Fruit fly (Drosophila melanogaster) whole organism, adult: ENCODE data around the gene CG5096.

Experiments used
- CG11617 ChIP-seq: fragments of 200-800 bp; sonication (Bioruptor generic); optimal IDR thresholded peaks from 2 replicates; lab custom pipeline; 2017; ENCODE audit warnings: mild to moderate bottlenecking, missing biosample characterization, missing genetic modification reagents, missing genetic modification characterization
- CG12768 ChIP-seq: fragments of 200-800 bp; sonication (Bioruptor generic); optimal IDR thresholded peaks from 2 replicates; lab custom pipeline; 2017; ENCODE audit warnings: missing biosample characterization, missing genetic modification characterization, mild to moderate bottlenecking, moderate library complexity, missing genetic modification reagents
- CG14711 ChIP-seq: fragments of 200-800 bp; sonication (Bioruptor generic); optimal IDR thresholded peaks from 2 replicates; lab custom pipeline; 2018; ENCODE audit warnings: missing biosample characterization, mild to moderate bottlenecking, missing genetic modification characterization, moderate library complexity
- CG1620 ChIP-seq: fragments of 200-800 bp; sonication (Bioruptor generic); optimal IDR thresholded peaks from 2 replicates; lab custom pipeline; 2016; ENCODE audit warnings: missing biosample characterization, missing genetic modification characterization
- CG7045 ChIP-seq: fragments of 200-800 bp; sonication (Bioruptor generic); optimal IDR thresholded peaks from 2 replicates; lab custom pipeline; 2017; ENCODE audit warnings: missing biosample characterization, mild to moderate bottlenecking, missing genetic modification characterization
- Clk ChIP-seq: fragments of 200-800 bp; sonication (Bioruptor generic); optimal IDR thresholded peaks from 2 replicates; lab custom pipeline; 2017; ENCODE audit warnings: missing biosample characterization, missing genetic modification characterization
- kay ChIP-seq: fragments of 200-800 bp; sonication (Bioruptor generic); peaks from one replicate; lab custom pipeline; 2016; ENCODE audit warnings: missing biosample characterization, missing genetic modification characterization, borderline replicate concordance
- toe ChIP-seq: fragments of 200-800 bp; sonication (Bioruptor generic); optimal IDR thresholded peaks from 2 replicates; lab custom pipeline; 2016; ENCODE audit warnings: missing biosample characterization, missing genetic modification characterization

DNA sequence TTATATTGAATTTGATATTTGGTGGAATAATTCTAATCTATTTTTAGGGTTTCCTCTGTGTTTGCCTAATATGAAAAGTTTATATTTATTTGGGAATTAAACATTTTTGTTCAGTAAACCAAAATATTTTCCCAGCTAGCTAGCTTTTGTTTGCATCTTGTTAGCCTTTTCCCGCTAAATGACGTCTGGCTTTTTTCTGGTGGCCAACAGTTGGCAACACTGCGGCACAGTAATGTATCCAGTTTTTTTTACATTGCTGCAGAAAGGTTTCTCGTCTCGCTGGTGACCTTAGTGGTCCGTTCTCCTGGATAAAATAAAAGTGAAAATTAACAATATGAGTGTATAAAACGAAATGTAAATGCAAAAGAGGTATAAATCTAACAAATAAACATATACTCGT, 17.8 kb upstream of the CG5096 start, which contains the start of gene lft:
- TF ChIP-seq toe (GFP tag; lab: Kevin White, UChicago) (no peak), kay (GFP tag; lab: Kevin White, UChicago) (no peak), CG1620 (GFP tag; lab: Kevin White, UChicago) (no peak), CG14711 (tag; lab: Kevin White, UChicago) (no peak), CG12768 (GFP tag; lab: Kevin White, UChicago) (no peak), Clk (no peak), CG7045 (GFP tag; lab: Kevin White, UChicago) (no peak), CG11617 (GFP tag; lab: Kevin White, UChicago) (no peak)
